Worm (Caenorhabditis elegans): ENCODE data around the gene trpp-6.

- TF ChIP-seq klf-2 (GFP tag; conservative IDR thresholded peaks at IDR 0.05) (no peak), ztf-29 (GFP tag; IDR thresholded peaks at IDR 0.05) (no peak), flt-1 (GFP tag; IDR thresholded peaks at IDR 0.05) (no peak), tab-1 (GFP tag; IDR thresholded peaks at IDR 0.05) (no peak), med-1 (GFP tag; optimal IDR thresholded peaks at IDR 0.05; ENCODE audit: insufficient read depth) (no peak)
Observed at ce11 chrV:10037040-10037439, 45.3 kb downstream of the trpp-6 start, which contains the start of gene F57A8.1.

Measured in whole organism, midembryonic.